Worm (Caenorhabditis elegans) whole organism, young adult: ENCODE results near the gene bud-13.
"Not testable (repeated sequence)": the region's sequence is repeated elsewhere in the genome, so short reads cannot be mapped to it uniquely, and the experiment has no call there.

Experiments used
- B0336.3 ChIP-seq: fragments of 200-800 bp; sonication (Bioruptor generic); IDR thresholded peaks from 2 replicates; pipeline ENCODE4 v1.3.6; 2022; ENCODE audit warnings: missing genetic modification characterization, missing compliant biosample characterization
- Y56A3A.18 ChIP-seq: fragments of 200-800 bp; sonication (Bioruptor generic); IDR thresholded peaks from 2 replicates; pipeline ENCODE4 v1.3.6; 2022; ENCODE audit warnings: missing genetic modification reagents, missing genetic modification characterization, missing compliant biosample characterization
- Y95B8A.8 ChIP-seq: fragments of 200-800 bp; sonication (Bioruptor generic); IDR thresholded peaks from 2 replicates; pipeline ENCODE4 v1.3.6; 2022; ENCODE audit warnings: missing genetic modification reagents, missing genetic modification characterization, missing compliant biosample characterization

DNA sequence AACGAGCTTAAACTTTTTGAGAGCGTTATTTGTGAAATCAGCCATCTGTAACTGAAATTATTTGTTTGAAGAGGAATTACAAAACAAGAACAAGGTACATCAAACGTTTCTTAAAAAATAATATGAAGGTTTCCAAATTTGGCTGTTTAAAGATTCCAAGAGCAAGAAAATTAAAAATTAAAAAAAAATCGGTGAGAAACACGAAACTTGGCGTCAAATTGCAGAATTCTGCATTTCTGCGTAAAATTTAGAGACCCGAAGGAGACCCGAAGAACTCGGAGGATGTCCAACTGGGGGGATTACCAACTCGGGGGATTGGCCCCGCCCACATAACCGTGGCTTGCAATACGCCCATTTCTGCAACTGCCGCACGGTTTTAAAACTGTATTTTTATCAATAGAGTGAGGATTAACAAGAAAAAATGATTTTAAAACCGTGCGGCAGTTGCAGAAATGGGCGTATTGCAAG, 38.4 kb upstream of the bud-13 start, which contains the start of gene rab-6.1:
- TF ChIP-seq B0336.3, Y95B8A.8, Y56A3A.18 (GFP tag; lab: Robert Waterston, UW): not testable (repeated sequence)
